Fruit fly (Drosophila melanogaster) whole organism, wandering third instar larva: ENCODE data around the gene CG8519.
A peak's percentile ranks its signal among the peaks of the same experiment; 100 is the strongest.

ENCODE experiments used
- Dfd ChIP-seq: fragments of >200 bp; optimal IDR thresholded peaks from 2 replicates; lab custom pipeline; 2017; ENCODE audit warnings: missing biosample characterization, missing genetic modification characterization
- Sp1 ChIP-seq: fragments of 200-800 bp; sonication (Bioruptor generic); optimal IDR thresholded peaks from 3 replicates; lab custom pipeline; 2019; ENCODE audit warnings: missing biosample characterization, mild to moderate bottlenecking, missing genetic modification characterization, moderate library complexity
- dl ChIP-seq, 2 experiments: fragments of 175-275, 200-275 bp in 1 of 2; fragments of 200-275 bp in 1 of 2; sonication (Bioruptor generic); optimal IDR thresholded peaks; lab custom pipeline; 2018; ENCODE audit warnings: mild to moderate bottlenecking in 2 of 2, missing biosample characterization in 2 of 2, missing genetic modification characterization in 2 of 2, moderate library complexity in 2 of 2; ENCODE audit not compliant: partially characterized antibody in 2 of 2, insufficient read depth in 1 of 2
- foxo ChIP-seq, 2 experiments: fragments of 200-800 bp; sonication (Bioruptor generic); optimal IDR thresholded peaks; 2 replicates in 1 of 2; 3 replicates in 1 of 2; lab custom pipeline; 2016 to 2017; ENCODE audit warnings: missing biosample characterization in 2 of 2, missing genetic modification characterization in 2 of 2
- fru ChIP-seq: fragments of 200-800 bp; sonication (Bioruptor generic); optimal IDR thresholded peaks from 3 replicates; lab custom pipeline; 2016; ENCODE audit warnings: missing biosample characterization, mild to moderate bottlenecking, missing genetic modification characterization
- lola ChIP-seq: fragments of >200 bp; optimal IDR thresholded peaks from 2 replicates; lab custom pipeline; 2017; ENCODE audit warnings: missing biosample characterization, missing genetic modification characterization
- pan ChIP-seq: fragments of >200 bp; optimal IDR thresholded peaks from 2 replicates; lab custom pipeline; 2017
- psq ChIP-seq: fragments of 200-800 bp; sonication (Bioruptor generic); optimal IDR thresholded peaks from 3 replicates; lab custom pipeline; 2017; ENCODE audit warnings: missing biosample characterization, mild to moderate bottlenecking, missing genetic modification characterization, moderate library complexity
- tai ChIP-seq: sonication (Bioruptor generic); optimal IDR thresholded peaks from 2 replicates; lab custom pipeline; 2016; ENCODE audit warnings: missing biosample characterization, missing genetic modification characterization

DNA sequence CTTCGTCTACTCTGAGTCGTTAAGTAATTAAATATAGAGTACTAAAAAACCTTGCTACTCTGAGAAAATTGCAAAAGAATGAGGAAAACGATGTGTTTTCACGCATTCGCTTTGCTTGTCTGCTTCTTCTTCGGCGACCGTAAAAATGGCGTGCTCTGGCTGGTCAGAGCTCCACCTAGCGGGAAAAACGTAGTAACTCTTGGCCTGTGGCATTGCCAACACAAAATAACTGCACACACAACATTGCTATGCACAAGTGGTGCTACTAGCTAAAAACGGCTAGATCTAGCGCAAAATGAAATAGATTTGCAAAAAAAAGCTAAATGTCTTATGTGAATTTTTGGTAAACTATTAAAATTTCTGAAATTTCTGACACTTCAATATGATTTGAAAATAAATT lies 42.5 kb downstream of the CG8519 start:
- TF ChIP-seq psq (GFP tag; lab: Kevin White, UChicago), result peak; percentile 85
- TF ChIP-seq pan (lab: Kevin White, UChicago), result no peak
- no peak for TF ChIP-seq Dfd (GFP tag; lab: Kevin White, UChicago)
- TF ChIP-seq dl (GFP tag; optimal IDR thresholded peaks at IDR 0.05; lab: Kevin White, UChicago; ENCODE audit: insufficient read depth in 1 of 2, partially characterized antibody in 2 of 2), result no peak
- TF ChIP-seq tai (GFP tag; lab: Kevin White, UChicago), result no peak
- peak in 1 of 2 experiments; percentile 67 for TF ChIP-seq foxo (GFP tag; optimal IDR thresholded peaks at IDR 0.05; lab: Kevin White, UChicago)
- peak; percentile 51 for TF ChIP-seq fru
- peak; percentile 46 for TF ChIP-seq Sp1 (GFP tag; lab: Kevin White, UChicago)
- TF ChIP-seq lola, result no peak
